Worm (Caenorhabditis elegans): ENCODE results near the gene AH10.4.

- TF ChIP-seq flt-1 (GFP tag; IDR thresholded peaks at IDR 0.05) (no peak), ama-1 (optimal IDR thresholded peaks at IDR 0.05) (no peak), ets-7 (tag; optimal IDR thresholded peaks at IDR 0.05) (no peak), pes-1 (GFP tag; IDR thresholded peaks at IDR 0.05) (no peak), hnd-1 (tag; optimal IDR thresholded peaks at IDR 0.05) (no peak), tbx-11 (GFP tag; IDR thresholded peaks at IDR 0.05) (no peak), hmg-4 (GFP tag; optimal IDR thresholded peaks at IDR 0.05) (no peak)
Observed at ce11 chrV:14150966-14151365, 13.3 kb upstream of the AH10.4 start.

All from whole organism, early embryonic.